Worm (Caenorhabditis elegans): ENCODE measurements around the gene tkr-2.

tkr-2 gene

DNA sequence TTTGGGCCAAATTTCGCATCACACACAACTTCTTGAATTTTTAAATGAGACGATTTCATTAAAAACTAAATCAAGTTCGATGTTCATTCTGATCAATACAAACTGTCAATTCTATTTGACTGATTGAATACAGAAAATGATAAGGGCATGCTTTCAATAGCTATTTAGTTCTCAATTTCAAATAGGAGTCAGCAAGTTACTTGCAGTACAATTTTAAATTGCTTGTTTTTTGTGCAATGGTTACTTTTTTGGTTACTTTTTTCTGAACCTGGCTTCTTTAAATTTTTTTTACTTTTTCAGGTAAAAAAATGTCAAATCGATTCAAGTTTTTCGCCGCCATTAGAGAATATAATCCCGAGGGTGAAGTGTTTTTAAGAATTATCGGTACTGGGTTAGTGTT, 23.3 kb downstream of the tkr-2 start, which contains the start of gene C49A9.2:
Gene C49A9.2 (plus strand): TSS at position 301 of the 400 bp plus-strand sequence.
- TF ChIP-seq nhr-12 (tag; optimal IDR thresholded peaks at IDR 0.05) (no peak), elt-2 (tag; optimal IDR thresholded peaks at IDR 0.05) (peak; percentile 16), nhr-23 (tag; optimal IDR thresholded peaks at IDR 0.05) (no peak), nhr-67 (tag; optimal IDR thresholded peaks at IDR 0.05) (no peak), ztf-4 (tag; optimal IDR thresholded peaks at IDR 0.05) (no peak)

DNA sequence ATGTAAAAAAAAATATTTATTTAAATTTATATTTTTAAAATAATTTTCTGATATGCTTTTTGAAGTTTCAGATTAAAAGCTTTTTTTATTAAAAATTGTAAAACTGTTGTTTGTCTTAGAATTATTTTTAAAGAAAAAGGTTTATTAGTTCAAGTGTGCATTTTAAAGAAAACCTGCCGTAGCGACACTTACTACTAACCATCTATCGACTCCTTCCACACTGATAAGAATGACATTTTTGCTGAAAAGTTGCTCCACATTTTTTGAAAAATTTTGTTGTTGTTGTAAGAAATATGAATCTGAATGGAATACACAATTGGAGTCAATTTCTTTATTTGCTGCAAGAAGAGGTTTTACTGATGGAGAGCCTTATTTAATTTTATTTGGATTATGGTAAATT, 26.1 kb downstream of the tkr-2 start, which contains the start of gene C49A9.1:
Gene C49A9.1 (plus strand): TSS at position 217 of the 400 bp plus-strand sequence.
- TF ChIP-seq egl-27 (tag; optimal IDR thresholded peaks at IDR 0.05) (no peak), elt-2 (tag; optimal IDR thresholded peaks at IDR 0.05) (peak; percentile 41)

DNA sequence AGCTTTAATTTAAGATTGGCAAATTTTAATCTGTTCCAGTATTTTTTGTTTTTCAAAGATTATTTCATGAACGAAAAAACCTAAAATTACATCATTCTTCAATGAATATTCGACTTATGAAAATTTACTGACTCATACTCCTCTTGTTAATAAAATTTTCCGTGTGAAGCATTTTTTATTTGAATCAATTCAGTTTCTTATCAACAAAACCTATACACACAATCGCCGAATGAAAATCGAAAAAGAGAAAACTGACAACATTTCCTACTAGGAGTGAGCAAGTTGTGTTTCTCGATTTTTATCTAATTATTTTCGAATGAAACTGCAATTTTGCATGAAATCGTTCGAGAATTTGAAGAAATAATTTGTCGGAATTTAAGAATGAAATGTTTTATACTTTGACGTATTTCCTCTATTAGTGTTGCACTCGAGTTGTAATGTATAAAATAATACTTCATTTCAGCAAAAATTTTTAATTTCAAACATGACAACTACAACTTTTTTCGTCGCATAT, 28.7 kb downstream of the tkr-2 start, which contains the start of gene F58F9.4:
Gene F58F9.4 (plus strand): TSS at position 464 of the 514 bp plus-strand sequence.
- TF ChIP-seq ztf-4 (tag; optimal IDR thresholded peaks at IDR 0.05) (no peak), elt-2 (tag; optimal IDR thresholded peaks at IDR 0.05) (peak; percentile 43)

DNA sequence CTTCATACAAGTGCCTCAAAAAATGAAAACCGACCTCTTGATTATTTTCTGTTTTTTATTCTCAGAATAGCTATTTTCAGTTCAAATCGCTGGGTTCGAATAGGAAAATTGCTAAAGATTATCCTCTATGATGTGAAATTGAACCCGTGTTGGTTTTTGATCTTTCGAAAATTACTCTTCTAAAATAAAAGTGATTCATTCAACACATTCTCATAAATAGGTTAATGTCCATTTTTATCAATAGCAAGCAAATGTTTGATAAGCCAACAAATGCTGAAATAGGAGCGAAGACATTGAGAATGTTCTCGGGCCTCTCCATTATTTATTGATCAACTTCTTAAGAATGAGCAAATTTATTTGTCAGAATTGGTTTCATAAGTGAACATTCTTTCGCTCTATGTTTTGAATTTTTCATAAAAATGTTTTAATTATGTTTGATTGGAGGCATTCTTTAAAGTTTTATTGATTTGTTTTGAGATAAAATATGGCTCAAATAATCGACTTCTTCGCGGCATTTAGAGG, 31.0 kb downstream of the tkr-2 start, which contains the start of gene F58F9.3:
Gene F58F9.3 (plus strand): TSS at position 472 of the 522 bp plus-strand sequence.
- TF ChIP-seq elt-2 (tag; optimal IDR thresholded peaks at IDR 0.05) (peak; percentile 74), elt-1 (tag; optimal IDR thresholded peaks at IDR 0.05) (no peak), pha-4 (tag; optimal IDR thresholded peaks at IDR 0.05) (peak; percentile 31), pqm-1 (tag; optimal IDR thresholded peaks at IDR 0.05) (peak; percentile 81)

DNA sequence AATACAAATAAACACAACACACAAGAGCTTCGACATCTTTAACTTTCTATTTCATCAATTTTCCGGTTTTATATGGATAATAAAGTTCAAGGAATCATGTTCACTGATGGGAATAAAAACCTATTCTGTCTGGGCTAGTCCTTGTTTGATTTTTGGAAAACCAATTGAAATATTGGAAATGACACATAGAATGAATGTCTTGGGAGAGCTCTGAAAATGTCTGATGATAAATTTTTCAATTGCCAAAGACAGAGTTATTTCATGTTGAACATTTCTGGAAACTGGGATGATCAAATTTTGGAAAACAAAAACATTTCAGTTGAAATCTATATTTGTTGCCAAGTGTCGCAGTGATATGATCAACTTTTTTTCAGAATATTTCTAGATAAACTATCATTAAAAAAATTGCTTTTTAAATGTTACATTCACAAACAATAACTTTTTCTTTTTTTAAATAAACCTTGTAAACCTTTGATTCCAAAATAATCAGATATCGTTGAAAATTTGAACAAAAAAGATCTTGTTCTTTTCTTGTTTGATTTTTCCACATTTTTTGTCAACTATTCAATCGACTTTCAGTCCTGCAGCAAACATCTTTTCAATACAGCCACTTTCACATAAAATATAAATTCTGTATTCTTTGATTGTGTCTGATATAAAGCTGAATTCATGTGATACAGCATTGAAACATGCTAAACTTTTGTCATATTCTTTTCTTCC, 35.8 kb downstream of the tkr-2 start, which contains the start of the genes F58F9.6 and F58F9.8:
Gene F58F9.6 (minus strand): TSS at position 101 of the 720 bp plus-strand sequence.
Gene F58F9.8 (plus strand): TSS at position 670 of the 720 bp plus-strand sequence.
- TF ChIP-seq nhr-11 (tag; optimal IDR thresholded peaks at IDR 0.05) (no peak), nhr-25 (tag; optimal IDR thresholded peaks at IDR 0.05) (no peak), daf-12 (tag; optimal IDR thresholded peaks at IDR 0.05) (no peak), jun-1 (tag; optimal IDR thresholded peaks at IDR 0.05) (no peak), lin-39 (tag; optimal IDR thresholded peaks at IDR 0.05) (no peak), tbx-2 (tag; optimal IDR thresholded peaks at IDR 0.05) (no peak), R02D3.7 (tag; optimal IDR thresholded peaks at IDR 0.05) (no peak), nhr-77 (tag; optimal IDR thresholded peaks at IDR 0.05) (no peak), fos-1 (tag; optimal IDR thresholded peaks at IDR 0.05) (no peak), mml-1 (tag; optimal IDR thresholded peaks at IDR 0.05) (no peak), pha-4 (tag; optimal IDR thresholded peaks at IDR 0.05) (no peak), nhr-12 (tag; optimal IDR thresholded peaks at IDR 0.05) (no peak), ceh-28 (tag; optimal IDR thresholded peaks at IDR 0.05) (no peak), ceh-9 (tag; optimal IDR thresholded peaks at IDR 0.05) (no peak), mdl-1 (tag; optimal IDR thresholded peaks at IDR 0.05) (no peak), nhr-67 (tag; optimal IDR thresholded peaks at IDR 0.05) (no peak), hmg-11 (tag; optimal IDR thresholded peaks at IDR 0.05) (no peak)

DNA sequence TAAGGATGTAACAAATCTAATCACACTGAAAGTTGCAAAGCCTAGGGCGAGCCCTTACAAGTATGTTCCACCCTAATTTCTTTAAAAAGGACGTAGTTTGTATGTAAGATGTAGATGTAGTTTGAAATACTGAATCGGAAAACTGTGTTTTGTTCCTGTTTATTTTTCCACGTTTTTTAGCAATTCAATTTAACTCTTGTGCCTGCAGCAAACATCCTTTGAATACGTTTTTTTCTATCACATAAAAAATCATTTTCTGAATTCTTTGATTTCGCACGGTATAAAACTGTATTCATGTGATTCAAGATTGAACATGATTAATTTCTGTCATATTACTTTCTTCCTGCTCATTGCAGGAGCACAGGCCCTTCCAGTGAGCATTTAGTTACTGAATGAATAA, 38.1 kb downstream of the tkr-2 start, which contains the start of gene F58F9.9:
Gene F58F9.9 (plus strand): TSS at position 301 of the 400 bp plus-strand sequence.
- no peak for TF ChIP-seq nhr-11 (tag; optimal IDR thresholded peaks at IDR 0.05)
- no peak for TF ChIP-seq ama-1 (optimal IDR thresholded peaks at IDR 0.05)
- no peak for TF ChIP-seq nhr-12 (tag; optimal IDR thresholded peaks at IDR 0.05)
- no peak for TF ChIP-seq elt-3 (tag; optimal IDR thresholded peaks at IDR 0.05)
- TF ChIP-seq nhr-23 (tag; optimal IDR thresholded peaks at IDR 0.05), result no peak
- no peak for TF ChIP-seq ztf-11 (tag; optimal IDR thresholded peaks at IDR 0.05)
- no peak for TF ChIP-seq lsy-12 (tag; optimal IDR thresholded peaks at IDR 0.05)
- TF ChIP-seq egl-5 (tag; optimal IDR thresholded peaks at IDR 0.05), result no peak

DNA sequence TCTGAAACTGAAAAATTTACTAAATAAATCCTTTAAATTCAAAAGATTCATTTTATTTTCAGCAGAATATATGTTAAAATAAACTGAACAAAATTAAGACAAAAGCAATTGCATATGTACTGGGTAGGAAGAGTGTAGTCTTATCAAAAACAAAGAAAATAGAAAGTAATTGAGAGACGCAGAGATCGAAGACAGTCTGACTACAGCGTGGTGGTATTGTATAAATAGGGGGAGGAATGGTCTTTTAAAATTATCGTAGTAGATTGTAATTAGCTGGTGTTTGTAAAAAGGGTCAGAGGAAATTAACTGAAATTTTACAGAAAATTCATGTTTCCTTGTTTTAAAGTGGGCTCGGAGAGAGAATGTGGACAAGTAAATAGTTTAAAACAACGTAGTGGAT, 46.6 kb downstream of the tkr-2 start, which contains the start of gene acox-3:
Gene acox-3 (minus strand): TSS at position 7 of the 400 bp plus-strand sequence.
- TF ChIP-seq elt-2 (tag; optimal IDR thresholded peaks at IDR 0.05) (peak; percentile 77), elt-3 (tag; optimal IDR thresholded peaks at IDR 0.05) (no peak), pha-4 (tag; optimal IDR thresholded peaks at IDR 0.05) (peak; percentile 43), pqm-1 (tag; optimal IDR thresholded peaks at IDR 0.05) (peak; percentile 57), ceh-28 (tag; optimal IDR thresholded peaks at IDR 0.05) (peak; percentile 0)
